Worm (Caenorhabditis elegans) whole organism, midembryonic: Measurements from ENCODE around the gene ZK1127.5.

ENCODE experiments used
- T22C8.4 ChIP-seq: fragments of 200-800 bp; sonication (Bioruptor generic); IDR thresholded peaks from 2 replicates; pipeline ENCODE4 v1.3.6; 2022; ENCODE audit warnings: missing genetic modification characterization, missing compliant biosample characterization
- cog-1 ChIP-seq: sonication (generic microtip); optimal IDR thresholded peaks from 2 replicates; lab custom pipeline; 2016; ENCODE audit warnings: missing genetic modification characterization, missing compliant biosample characterization
- flt-1 ChIP-seq: fragments of 200-800 bp; sonication (Bioruptor generic); IDR thresholded peaks from 2 replicates; pipeline ENCODE4 v1.3.6; 2022; ENCODE audit warnings: missing genetic modification characterization, missing compliant biosample characterization
- klf-2 ChIP-seq: fragments of 200-800 bp; sonication (Bioruptor generic); conservative IDR thresholded peaks from 2 replicates; pipeline ENCODE4 v1.3.6; 2022; ENCODE audit warnings: missing genetic modification reagents, missing genetic modification characterization, missing compliant biosample characterization
- med-1 ChIP-seq: sonication (generic microtip); optimal IDR thresholded peaks from 2 replicates; lab custom pipeline; 2017; ENCODE audit warnings: missing genetic modification characterization, mild to moderate bottlenecking, missing compliant biosample characterization, antibody characterized with exemption, missing genetic modification reagents; ENCODE audit not compliant: insufficient read depth
- ref-1 ChIP-seq: fragments of 200-800 bp; sonication (Bioruptor generic); conservative IDR thresholded peaks from 2 replicates; pipeline ENCODE4 v1.3.6; 2022; ENCODE audit warnings: missing genetic modification reagents, missing genetic modification characterization, missing compliant biosample characterization
- tab-1 ChIP-seq: fragments of 200-800 bp; sonication (Bioruptor generic); IDR thresholded peaks from 2 replicates; pipeline ENCODE4 v1.3.6; 2022; ENCODE audit warnings: missing genetic modification characterization, missing compliant biosample characterization
- ztf-23 ChIP-seq: fragments of 200-800 bp; sonication (Bioruptor generic); IDR thresholded peaks from 2 replicates; pipeline ENCODE4 v1.3.6; 2022; ENCODE audit warnings: missing genetic modification reagents, missing genetic modification characterization, missing compliant biosample characterization
- ztf-29 ChIP-seq: fragments of 200-800 bp; sonication (Bioruptor generic); IDR thresholded peaks from 2 replicates; pipeline ENCODE4 v1.3.6; 2022; ENCODE audit warnings: missing genetic modification reagents, missing genetic modification characterization, missing compliant biosample characterization

Gene ZK1127.5

DNA sequence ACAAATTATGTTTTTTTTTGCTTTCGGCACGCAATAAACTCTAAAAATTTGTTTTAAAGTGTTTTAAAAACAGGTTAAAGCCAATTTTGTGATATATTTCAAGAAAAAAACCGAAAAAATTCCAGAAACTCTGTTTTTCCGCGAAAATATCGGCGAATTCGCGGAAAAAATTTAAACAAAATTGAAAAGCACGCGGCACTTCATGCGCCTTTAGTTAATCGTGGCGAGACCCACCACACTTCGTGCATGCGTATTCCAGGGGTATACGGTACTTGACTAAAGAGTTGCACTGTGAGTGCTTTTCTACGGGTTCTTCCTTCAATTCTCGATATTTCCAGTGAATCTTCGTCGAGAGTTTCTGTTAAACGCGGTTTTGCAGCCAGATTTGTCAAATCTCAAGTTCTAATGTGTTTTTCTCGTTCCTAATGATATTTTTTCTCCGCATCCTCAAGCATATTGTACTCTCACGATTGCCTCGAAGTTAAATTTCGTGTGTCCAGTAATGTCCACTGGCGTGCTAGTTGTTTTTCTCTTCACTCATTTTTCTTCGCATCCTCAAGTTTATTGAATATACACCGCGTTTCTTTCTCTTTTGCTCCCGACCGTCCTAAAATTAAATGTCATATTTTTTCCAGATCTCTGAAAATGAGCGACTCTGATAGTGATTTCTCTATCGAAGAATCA lies 12.7 kb upstream of the ZK1127.5 start, which contains the start of gene cin-4:
TSS of gene cin-4 (plus strand) at position 634 of the 684 bp plus-strand sequence.
- TF ChIP-seq klf-2 (GFP tag; lab: Robert Waterston, UW): no peak
- TF ChIP-seq ref-1: no peak
- TF ChIP-seq cog-1 (tag; lab: Kevin White, UChicago): no peak
- no peak for TF ChIP-seq ztf-23 (GFP tag; lab: Robert Waterston, UW)
- TF ChIP-seq T22C8.4: no peak
- TF ChIP-seq med-1: no peak
- TF ChIP-seq tab-1: no peak
- no peak for TF ChIP-seq ztf-29 (GFP tag; lab: Robert Waterston, UW)
- TF ChIP-seq flt-1 (GFP tag; lab: Robert Waterston, UW): no peak

DNA sequence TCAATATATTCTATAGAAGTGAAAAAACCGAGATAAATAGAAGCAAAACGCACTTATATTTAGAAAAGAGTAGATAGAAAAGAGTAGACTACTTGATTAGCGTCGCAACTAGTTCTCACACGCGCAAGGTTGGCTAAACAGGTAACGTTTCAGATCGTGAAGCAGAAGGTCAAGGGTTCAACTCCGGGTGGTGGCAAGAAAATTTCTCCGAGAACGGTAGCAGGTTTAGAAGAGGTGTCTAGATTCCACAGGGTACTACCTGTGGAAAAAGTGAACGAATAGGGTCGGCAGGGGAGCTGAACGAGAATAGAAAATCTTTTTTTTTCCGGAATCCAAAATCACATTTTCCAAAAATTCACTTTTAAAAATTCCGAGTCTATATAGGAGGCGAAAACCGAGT lies 8.4 kb upstream of the ZK1127.5 start:
- 0 out of 2 replicates have a peak, but pooled peaks have one; percentile 19 for TF ChIP-seq klf-2 (GFP tag; lab: Robert Waterston, UW)
- TF ChIP-seq ztf-23 (GFP tag; lab: Robert Waterston, UW): peak; percentile 49; the same call in 1 of the 2 replicates
- TF ChIP-seq tab-1: peak; percentile 15; the same call in 1 of the 2 replicates
- peak; percentile 72; the same call in 1 of the 2 replicates for TF ChIP-seq flt-1 (GFP tag; lab: Robert Waterston, UW)
- TF ChIP-seq ref-1: 0 out of 2 replicates have a peak, but pooled peaks have one; percentile 34

DNA sequence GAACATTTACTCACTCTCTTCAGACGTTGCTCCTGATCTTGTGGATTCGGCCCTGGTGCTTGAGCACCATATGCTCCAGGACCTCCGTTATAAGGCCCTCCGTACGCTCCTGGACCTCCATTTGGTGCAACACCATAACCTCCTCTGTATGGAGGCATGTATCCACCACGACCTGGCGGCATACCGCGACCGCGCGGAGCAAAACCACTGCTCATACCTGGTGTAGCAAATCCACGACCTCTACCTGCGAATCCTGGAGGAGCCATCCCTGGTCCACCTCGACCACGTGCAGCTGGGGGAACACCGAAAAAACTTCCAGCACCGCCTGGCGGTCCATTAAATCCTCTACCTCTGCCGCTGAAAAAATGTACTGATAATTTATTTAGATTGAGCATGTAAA lies 1.0 kb upstream of the ZK1127.5 start:
- TF ChIP-seq ztf-23 (GFP tag; lab: Robert Waterston, UW) (no peak), tab-1 (0 out of 2 replicates have a peak, but pooled peaks have one; percentile 59)

DNA sequence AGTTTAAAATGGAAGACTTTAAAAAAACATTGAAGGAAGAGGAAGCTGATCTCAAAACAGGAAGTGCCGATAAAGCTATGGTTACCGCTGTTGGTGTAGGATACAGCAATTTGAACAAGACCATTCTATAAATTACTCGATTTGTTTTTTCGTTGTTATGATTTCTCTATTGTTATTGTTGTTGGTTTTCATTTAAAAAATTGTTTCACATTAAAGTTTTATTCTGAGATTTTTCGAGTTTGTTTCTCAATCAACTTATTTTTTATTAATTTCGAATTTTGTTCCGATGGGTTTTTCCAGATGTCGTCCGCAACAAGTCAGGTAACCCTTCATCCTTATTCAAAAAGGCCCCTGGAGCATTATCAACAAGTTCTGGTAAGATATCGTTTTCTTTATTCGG lies 1.3 kb downstream of the ZK1127.5 start, which contains the start of gene ZK1127.12:
TSS of gene ZK1127.12 (plus strand) at position 301 of the 400 bp plus-strand sequence.
- TF ChIP-seq klf-2 (GFP tag; lab: Robert Waterston, UW) (no peak), ztf-23 (GFP tag; lab: Robert Waterston, UW) (no peak), ref-1 (no peak), tab-1 (no peak), ztf-29 (GFP tag; lab: Robert Waterston, UW) (no peak), med-1 (no peak), flt-1 (GFP tag; lab: Robert Waterston, UW) (no peak), cog-1 (tag; lab: Kevin White, UChicago) (no peak), T22C8.4 (no peak)

DNA sequence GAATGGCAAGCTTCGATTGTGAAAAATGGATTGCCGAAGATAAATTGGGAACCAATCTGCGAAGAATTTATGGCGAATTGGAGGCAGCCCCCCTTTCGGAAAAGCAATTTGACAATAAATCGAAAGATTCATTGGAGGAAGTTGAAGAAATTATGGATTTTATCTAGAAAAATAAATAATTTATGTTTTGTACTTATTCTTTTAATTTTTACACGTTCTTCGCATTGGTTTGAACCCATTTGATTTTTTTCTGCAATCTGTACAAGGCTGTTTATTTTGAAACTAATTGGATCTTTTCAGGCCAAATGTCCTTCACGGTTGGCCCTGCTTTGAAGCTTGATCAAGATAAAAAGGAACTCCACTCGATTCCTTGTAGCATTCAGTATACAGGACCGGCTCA lies 2.5 kb downstream of the ZK1127.5 start, which contains the start of gene ZK1127.13:
TSS of gene ZK1127.13 (plus strand) at position 301 of the 400 bp plus-strand sequence.
- TF ChIP-seq ztf-23 (GFP tag; lab: Robert Waterston, UW): no peak
- no peak for TF ChIP-seq tab-1
- TF ChIP-seq klf-2 (GFP tag; lab: Robert Waterston, UW): no peak
- TF ChIP-seq T22C8.4: no peak
- TF ChIP-seq ztf-29 (GFP tag; lab: Robert Waterston, UW): no peak
- no peak for TF ChIP-seq flt-1 (GFP tag; lab: Robert Waterston, UW)
- no peak for TF ChIP-seq med-1
- TF ChIP-seq cog-1 (tag; lab: Kevin White, UChicago): no peak
- TF ChIP-seq ref-1: no peak

DNA sequence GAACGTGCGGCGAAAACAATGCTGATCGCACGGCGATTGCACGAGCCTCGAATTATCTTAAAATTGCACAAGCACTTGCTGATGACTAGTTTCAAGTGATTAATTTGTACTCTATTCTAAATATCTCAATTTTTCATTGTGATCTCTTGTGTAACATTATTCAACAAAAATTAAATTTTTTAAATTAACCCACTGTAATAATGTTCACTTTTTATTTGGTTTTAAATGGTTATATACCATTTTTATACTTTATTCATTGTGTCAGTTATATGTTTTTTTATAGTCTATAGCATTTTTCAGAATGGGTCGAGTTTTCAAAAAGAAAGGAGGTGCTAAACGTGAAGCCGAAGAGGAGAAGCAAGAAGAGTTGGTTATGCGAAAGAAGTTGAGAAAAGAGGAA lies 3.2 kb downstream of the ZK1127.5 start, which contains the start of gene ZK1127.4:
TSS of gene ZK1127.4 (plus strand) at position 301 of the 400 bp plus-strand sequence.
- TF ChIP-seq ref-1: no peak
- TF ChIP-seq tab-1: no peak
- TF ChIP-seq cog-1 (tag; lab: Kevin White, UChicago): no peak
- TF ChIP-seq T22C8.4: no peak
- no peak for TF ChIP-seq klf-2 (GFP tag; lab: Robert Waterston, UW)
- no peak for TF ChIP-seq ztf-29 (GFP tag; lab: Robert Waterston, UW)
- no peak for TF ChIP-seq ztf-23 (GFP tag; lab: Robert Waterston, UW)
- TF ChIP-seq med-1: no peak
- no peak for TF ChIP-seq flt-1 (GFP tag; lab: Robert Waterston, UW)

DNA sequence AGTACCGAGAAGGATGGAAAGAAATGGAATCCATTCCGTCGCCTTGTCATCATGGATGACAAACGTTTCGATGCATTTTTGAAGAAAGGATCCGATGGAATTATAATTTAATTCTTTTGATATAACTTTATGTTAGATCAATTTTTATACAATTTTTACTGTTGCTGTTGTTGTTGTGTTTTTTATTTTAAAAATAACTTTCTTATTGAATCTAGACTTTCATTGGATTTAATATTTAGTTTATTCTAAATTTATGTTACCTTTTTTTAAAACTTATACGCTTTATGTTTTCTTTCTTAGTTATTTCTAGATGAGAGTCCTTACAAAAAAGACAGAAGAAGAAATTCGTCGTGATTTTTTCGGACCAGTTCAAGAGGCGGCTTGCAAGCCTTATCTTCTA lies 4.5 kb downstream of the ZK1127.5 start, which contains the start of gene ZK1127.3:
TSS of gene ZK1127.3 (plus strand) at position 301 of the 400 bp plus-strand sequence.
- TF ChIP-seq flt-1 (GFP tag; lab: Robert Waterston, UW) (no peak), T22C8.4 (no peak), cog-1 (tag; lab: Kevin White, UChicago) (no peak), ref-1 (no peak), med-1 (no peak), klf-2 (GFP tag; lab: Robert Waterston, UW) (no peak), ztf-29 (GFP tag; lab: Robert Waterston, UW) (no peak), ztf-23 (GFP tag; lab: Robert Waterston, UW) (no peak), tab-1 (no peak)

DNA sequence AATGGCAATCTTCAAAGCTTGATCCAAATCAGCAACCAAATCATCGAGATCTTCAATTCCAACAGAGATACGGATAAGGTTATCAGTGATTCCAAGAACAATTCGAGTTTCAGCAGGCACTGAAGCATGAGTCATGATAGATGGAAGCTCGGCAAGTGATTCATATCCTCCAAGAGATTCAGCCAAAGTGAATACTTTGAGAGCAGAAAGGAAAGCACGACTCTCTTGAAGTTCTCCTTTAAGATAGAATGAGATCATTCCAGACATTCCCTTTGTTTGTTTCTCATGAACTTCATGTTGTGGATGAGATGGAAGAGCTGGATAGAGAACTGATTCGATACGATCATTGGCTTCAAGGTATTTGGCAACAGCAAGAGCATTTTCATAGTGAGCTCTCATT lies 5.9 kb downstream of the ZK1127.5 start:
- TF ChIP-seq ztf-23 (GFP tag; lab: Robert Waterston, UW) (no peak), ref-1 (no peak), cog-1 (tag; lab: Kevin White, UChicago) (no peak), flt-1 (GFP tag; lab: Robert Waterston, UW) (no peak), ztf-29 (GFP tag; lab: Robert Waterston, UW) (no peak), med-1 (no peak), klf-2 (GFP tag; lab: Robert Waterston, UW) (no peak), tab-1 (no peak), T22C8.4 (no peak)

DNA sequence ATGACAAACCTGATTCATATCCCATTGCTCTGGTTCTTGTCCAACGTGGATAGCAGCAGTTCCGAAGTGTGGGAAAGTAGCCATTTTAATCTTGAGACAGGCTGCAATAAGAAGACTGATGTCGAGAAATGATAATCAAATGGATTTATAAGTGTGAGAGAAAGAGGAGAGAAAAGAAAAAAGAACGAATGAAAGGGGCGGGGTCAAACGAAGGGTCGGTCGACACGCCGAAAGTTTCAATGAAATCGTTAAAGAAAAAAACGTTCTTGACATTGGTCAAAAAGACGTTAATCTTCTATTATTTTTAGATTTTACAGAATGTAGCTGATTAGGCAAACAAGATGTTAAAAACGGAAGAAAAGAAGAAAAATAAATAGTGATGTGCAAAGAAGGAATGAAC lies 7.4 kb downstream of the ZK1127.5 start, which contains the start of gene cth-2:
TSS of gene cth-2 (minus strand) at position 101 of the 400 bp plus-strand sequence.
- no peak for TF ChIP-seq T22C8.4
- TF ChIP-seq ztf-29 (GFP tag; lab: Robert Waterston, UW): no peak
- TF ChIP-seq tab-1: no peak
- TF ChIP-seq ref-1: no peak
- no peak for TF ChIP-seq flt-1 (GFP tag; lab: Robert Waterston, UW)
- TF ChIP-seq cog-1 (tag; lab: Kevin White, UChicago): no peak
- no peak for TF ChIP-seq klf-2 (GFP tag; lab: Robert Waterston, UW)
- TF ChIP-seq ztf-23 (GFP tag; lab: Robert Waterston, UW): no peak
- TF ChIP-seq med-1: no peak

DNA sequence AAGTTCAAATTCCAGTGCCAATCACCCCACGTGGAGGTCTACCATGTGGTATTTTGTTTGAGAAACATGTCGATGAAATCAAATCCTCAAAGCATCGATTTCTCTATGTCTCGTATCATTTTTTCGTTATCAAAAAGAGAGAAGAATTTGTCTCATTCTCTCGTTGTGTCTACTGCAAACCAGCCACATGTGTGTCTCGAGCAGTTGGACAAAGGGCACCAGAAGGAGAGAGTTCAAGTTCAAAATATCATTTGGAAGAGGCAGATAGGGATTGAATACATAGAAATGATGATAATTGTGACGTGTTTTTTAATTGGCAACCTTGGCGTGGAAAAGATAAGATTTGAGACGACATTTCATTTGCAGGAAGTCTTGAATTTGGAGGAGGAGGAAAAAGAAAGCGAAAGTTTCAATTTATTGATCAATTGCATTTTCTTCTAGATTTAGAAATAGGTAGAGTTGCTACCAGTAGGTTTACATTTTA lies 8.8 kb downstream of the ZK1127.5 start:
- TF ChIP-seq flt-1 (GFP tag; lab: Robert Waterston, UW): no peak
- TF ChIP-seq tab-1: no peak
